Fruit fly (Drosophila melanogaster): ENCODE data around the gene CG17168.

- no peak for TF ChIP-seq eg (GFP tag; IDR thresholded peaks at IDR 0.05)
- no peak for TF ChIP-seq CG9139 (GFP tag; optimal IDR thresholded peaks at IDR 0.05)
- TF ChIP-seq Lpt (GFP tag; optimal IDR thresholded peaks at IDR 0.05), result no peak
- TF ChIP-seq ss (GFP tag; optimal IDR thresholded peaks at IDR 0.05), result no peak
- no peak for TF ChIP-seq CG8119 (GFP tag; IDR thresholded peaks at IDR 0.05)
- TF ChIP-seq CG6808 (GFP tag; optimal IDR thresholded peaks at IDR 0.05), result no peak
- TF ChIP-seq CG16779 (tag; optimal IDR thresholded peaks at IDR 0.05), result no peak
- no peak for TF ChIP-seq Ets21C (GFP tag; optimal IDR thresholded peaks at IDR 0.05)
- no peak for TF ChIP-seq fkh (GFP tag; optimal IDR thresholded peaks at IDR 0.05)
- no peak for TF ChIP-seq Gug (GFP tag; IDR thresholded peaks at IDR 0.05)
- no peak for TF ChIP-seq CG10669 (GFP tag; optimal IDR thresholded peaks at IDR 0.05)
- TF ChIP-seq CG6276 (GFP tag; optimal IDR thresholded peaks at IDR 0.05), result no peak
- no peak for TF ChIP-seq CG31627 (GFP tag; optimal IDR thresholded peaks at IDR 0.05)
- no peak for TF ChIP-seq CG3919 (GFP tag; optimal IDR thresholded peaks at IDR 0.05)
Measured at dm6 chrX:23084372-23084771, 1.8 kb downstream of the CG17168 start, which contains the start of gene CG17169.

All from whole organism, prepupa.